Fruit fly (Drosophila melanogaster) whole organism: ENCODE results near the gene CycT.

ENCODE experiments used
- Dll ChIP-seq: fragments of >200 bp; optimal IDR thresholded peaks from 2 replicates; lab custom pipeline; 2017
- EcR ChIP-seq, 2 experiments: fragments of >200 bp; optimal IDR thresholded peaks; 2 replicates each; lab custom pipeline; 2017; ENCODE audit warnings: missing biosample characterization in 2 of 2, missing genetic modification characterization in 2 of 2, missing genetic modification reagents in 2 of 2
- pan ChIP-seq: fragments of >200 bp; optimal IDR thresholded peaks from 2 replicates; lab custom pipeline; 2017
- psq ChIP-seq: fragments of >200 bp; optimal IDR thresholded peaks from 2 replicates; lab custom pipeline; 2017

DNA sequence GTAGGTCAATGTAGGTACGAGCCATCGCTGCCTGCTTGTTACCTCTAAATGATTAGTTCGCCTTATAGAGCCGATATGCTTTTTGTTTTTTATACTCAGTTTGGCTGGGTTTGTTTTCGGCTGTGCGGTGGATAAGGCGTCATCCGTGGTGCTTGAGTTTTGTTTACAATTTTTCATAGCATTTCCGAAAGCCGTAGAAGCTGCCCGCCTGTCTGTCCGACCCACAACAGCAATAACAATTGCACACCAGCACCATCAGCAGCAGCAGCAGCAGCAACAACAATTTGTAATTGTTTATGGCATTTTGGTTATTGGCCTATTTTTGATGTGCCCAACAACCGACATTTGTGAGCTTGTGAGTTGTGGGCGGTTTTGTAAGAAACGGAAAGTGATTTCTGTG, 11.1 kb upstream of the CycT start:
- TF ChIP-seq EcR (GFP tag; optimal IDR thresholded peaks at IDR 0.05; lab: Kevin White, UChicago) (no peak), pan (lab: Kevin White, UChicago) (no peak), psq (lab: Kevin White, UChicago) (no peak), Dll (lab: Kevin White, UChicago) (no peak)
